Fruit fly (Drosophila melanogaster) whole organism, embryonic: Measurements from ENCODE around the gene dar1.

ENCODE experiments used
- Atf3 ChIP-seq: fragments of 200-800 bp; sonication (Bioruptor generic); optimal IDR thresholded peaks from 3 replicates; lab custom pipeline; 2016; ENCODE audit warnings: missing biosample characterization, missing genetic modification characterization
- B-H2 ChIP-seq: fragments of 200-800 bp; sonication (Bioruptor generic); optimal IDR thresholded peaks from 2 replicates; lab custom pipeline; 2018; ENCODE audit warnings: missing biosample characterization, mild to moderate bottlenecking, missing genetic modification characterization
- Bdp1 ChIP-seq: fragments of 200-800 bp; sonication (Bioruptor generic); optimal IDR thresholded peaks from 3 replicates; lab custom pipeline; 2016; ENCODE audit warnings: missing biosample characterization, missing genetic modification characterization
- Blimp-1 ChIP-seq: fragments of 200-800 bp; sonication (Bioruptor generic); optimal IDR thresholded peaks from 3 replicates; lab custom pipeline; 2018; ENCODE audit warnings: missing biosample characterization, missing genetic modification characterization, mild to moderate bottlenecking, moderate library complexity, missing genetic modification reagents
- BtbVII ChIP-seq: fragments of 200-800 bp; sonication (Bioruptor generic); optimal IDR thresholded peaks from 3 replicates; lab custom pipeline; 2017; ENCODE audit warnings: missing biosample characterization, mild to moderate bottlenecking, missing genetic modification characterization
- CG10654 ChIP-seq: fragments of 200-800 bp; sonication (Bioruptor generic); optimal IDR thresholded peaks from 2 replicates; lab custom pipeline; 2016; ENCODE audit warnings: missing biosample characterization, missing genetic modification characterization
- CG10959 ChIP-seq: fragments of 200-800 bp; sonication (Bioruptor generic); IDR thresholded peaks from 2 replicates; pipeline ENCODE4 v1.3.6; 2022; ENCODE audit warnings: missing biosample characterization, missing genetic modification characterization
- CG12219 ChIP-seq: fragments of 200-800 bp; sonication (Bioruptor generic); optimal IDR thresholded peaks from 3 replicates; lab custom pipeline; 2018; ENCODE audit warnings: missing biosample characterization, mild to moderate bottlenecking, missing genetic modification characterization
- CG13624 ChIP-seq: fragments of 200-800 bp; sonication (Bioruptor generic); optimal IDR thresholded peaks from 2 replicates; lab custom pipeline; 2016; ENCODE audit warnings: missing biosample characterization, missing genetic modification characterization
- CG15601 ChIP-seq: fragments of 200-800 bp; sonication (Bioruptor generic); optimal IDR thresholded peaks from 3 replicates; lab custom pipeline; 2019; ENCODE audit warnings: missing biosample characterization, mild to moderate bottlenecking, missing genetic modification characterization, moderate library complexity
- CG1602 ChIP-seq: fragments of 200-800 bp; sonication (Bioruptor generic); optimal IDR thresholded peaks from 3 replicates; lab custom pipeline; 2016; ENCODE audit warnings: missing biosample characterization, missing genetic modification characterization
- CG18476 ChIP-seq: fragments of 200-800 bp; sonication (Bioruptor generic); optimal IDR thresholded peaks from 2 replicates; lab custom pipeline; 2016; ENCODE audit warnings: missing biosample characterization, mild to moderate bottlenecking, missing genetic modification characterization
- CG30020 ChIP-seq: fragments of 200-800 bp; optimal IDR thresholded peaks from 2 replicates; lab custom pipeline; 2019; ENCODE audit warnings: missing biosample characterization, mild to moderate bottlenecking, missing genetic modification characterization, moderate library complexity
- CG3726 ChIP-seq: fragments of 200-800 bp; sonication (Bioruptor generic); IDR thresholded peaks from 3 replicates; pipeline ENCODE4, ENCODE4 v1.3.6; 2022; ENCODE audit warnings: missing biosample characterization, missing genetic modification characterization
- CG4360 ChIP-seq: fragments of 200-800 bp; sonication (Bioruptor generic); IDR thresholded peaks from 2 replicates; pipeline ENCODE4 v1.3.6; 2022; ENCODE audit warnings: missing biosample characterization, missing genetic modification characterization
- CG6654 ChIP-seq: fragments of 200-800 bp; sonication (Bioruptor generic); optimal IDR thresholded peaks from 2 replicates; lab custom pipeline; 2017; ENCODE audit warnings: missing biosample characterization, mild to moderate bottlenecking, missing genetic modification characterization
- CG7372 ChIP-seq: fragments of 200-800 bp; sonication (Bioruptor generic); IDR thresholded peaks from 2 replicates; pipeline ENCODE4 v1.3.6; 2022; ENCODE audit warnings: missing biosample characterization, missing genetic modification characterization
- CG7786 ChIP-seq: fragments of 200-800 bp; sonication (Bioruptor generic); optimal IDR thresholded peaks from 2 replicates; lab custom pipeline; 2016; ENCODE audit warnings: missing biosample characterization, missing genetic modification characterization
- CG9609 ChIP-seq: fragments of 200-800 bp; sonication (Bioruptor generic); optimal IDR thresholded peaks from 3 replicates; lab custom pipeline; 2016; ENCODE audit warnings: missing biosample characterization, missing genetic modification characterization
- Dip2 ChIP-seq: fragments of 200-800 bp; sonication (Bioruptor generic); IDR thresholded peaks from 2 replicates; pipeline ENCODE4 v1.3.6; 2022; ENCODE audit warnings: missing biosample characterization, missing genetic modification characterization
- Dll ChIP-seq: fragments of 200-800 bp; sonication (Bioruptor generic); IDR thresholded peaks from 4 replicates; pipeline ENCODE4 v1.3.6; 2022; ENCODE audit warnings: missing biosample characterization, missing genetic modification characterization; ENCODE audit not compliant: partially characterized antibody
- Gug ChIP-seq: fragments of 200-800 bp; sonication (Bioruptor generic); IDR thresholded peaks from 4 replicates; pipeline ENCODE4 v1.3.6; 2022; ENCODE audit warnings: missing biosample characterization, missing genetic modification characterization
- HLH4C ChIP-seq: fragments of 200-800 bp; sonication (Bioruptor generic); IDR thresholded peaks from 3 replicates; pipeline ENCODE4 v1.3.6; 2022; ENCODE audit warnings: missing biosample characterization, missing genetic modification characterization; ENCODE audit not compliant: partially characterized antibody
- Hr78 ChIP-seq, 2 experiments: fragments of 200-800 bp in 1 of 2; fragments of >200 bp in 1 of 2; sonication (Bioruptor generic) in 1 of 2; optimal IDR thresholded peaks; 2 replicates each; lab custom pipeline; 2017 to 2019; ENCODE audit warnings: missing biosample characterization in 2 of 2, missing genetic modification characterization in 2 of 2, mild to moderate bottlenecking in 1 of 2, moderate library complexity in 1 of 2
- Oli ChIP-seq: fragments of 200-800 bp; sonication (Bioruptor generic); optimal IDR thresholded peaks from 2 replicates; lab custom pipeline; 2018; ENCODE audit warnings: missing biosample characterization, mild to moderate bottlenecking, missing genetic modification characterization, moderate library complexity
- Scr ChIP-seq: fragments of 200-800 bp; sonication (Bioruptor generic); IDR thresholded peaks from 2 replicates; pipeline ENCODE4 v1.3.6; 2022; ENCODE audit warnings: missing biosample characterization, missing genetic modification characterization; ENCODE audit not compliant: partially characterized antibody
- Sox102F ChIP-seq: fragments of 200-800 bp; sonication (Bioruptor generic); optimal IDR thresholded peaks from 2 replicates; lab custom pipeline; 2018; ENCODE audit warnings: missing biosample characterization, mild to moderate bottlenecking, missing genetic modification characterization, moderate library complexity
- abd-A ChIP-seq: fragments of 200-800 bp; sonication (Bioruptor generic); optimal IDR thresholded peaks from 3 replicates; lab custom pipeline; 2019; ENCODE audit warnings: missing biosample characterization, mild to moderate bottlenecking, missing genetic modification characterization, moderate library complexity
- aop ChIP-seq: fragments of 200-800 bp; sonication (Bioruptor generic); IDR thresholded peaks from 2 replicates; pipeline ENCODE4 v1.3.6; 2022; ENCODE audit warnings: missing biosample characterization, missing genetic modification characterization
- ase ChIP-seq: fragments of 200-800 bp; sonication (Bioruptor generic); IDR thresholded peaks from 3 replicates; pipeline ENCODE4 v1.3.6; 2022; ENCODE audit warnings: missing biosample characterization, missing genetic modification characterization
- bsh ChIP-seq, 2 experiments: fragments of 200-800 bp; sonication (Bioruptor generic); optimal IDR thresholded peaks; 2 replicates each; lab custom pipeline; 2017 to 2018; ENCODE audit warnings: mild to moderate bottlenecking in 2 of 2, missing biosample characterization in 2 of 2, missing genetic modification characterization in 2 of 2, moderate library complexity in 1 of 2
- chm ChIP-seq: fragments of 200-800 bp; sonication (Bioruptor generic); IDR thresholded peaks from 2 replicates; pipeline ENCODE4 v1.3.6; 2022; ENCODE audit warnings: missing biosample characterization, missing genetic modification characterization
- crol ChIP-seq: fragments of 200-800 bp; sonication (Bioruptor generic); IDR thresholded peaks from 2 replicates; pipeline ENCODE4 v1.3.6; 2022; ENCODE audit warnings: missing biosample characterization, missing genetic modification characterization
- dan ChIP-seq: fragments of 200-800 bp; sonication (Bioruptor generic); IDR thresholded peaks from 2 replicates; pipeline ENCODE4 v1.3.6; 2022; ENCODE audit warnings: missing biosample characterization, missing genetic modification characterization
- dmrt99B ChIP-seq: fragments of 200-800 bp; sonication (Bioruptor generic); optimal IDR thresholded peaks from 2 replicates; lab custom pipeline; 2018; ENCODE audit warnings: missing biosample characterization, mild to moderate bottlenecking, missing genetic modification characterization, moderate library complexity
- gsb-n ChIP-seq: fragments of 200-800 bp; sonication (Bioruptor generic); optimal IDR thresholded peaks from 3 replicates; lab custom pipeline; 2018; ENCODE audit warnings: missing biosample characterization, mild to moderate bottlenecking, missing genetic modification characterization
- hb ChIP-seq: fragments of 200-800 bp; sonication (Bioruptor generic); IDR thresholded peaks from 3 replicates; pipeline ENCODE4 v1.3.6; 2022; ENCODE audit warnings: missing biosample characterization, missing genetic modification characterization; ENCODE audit not compliant: partially characterized antibody
- hkb ChIP-seq, 2 experiments: fragments of 200-800 bp in 1 of 2; fragments of >200 bp in 1 of 2; sonication (Bioruptor generic) in 1 of 2; IDR thresholded peaks in 1 of 2; optimal IDR thresholded peaks in 1 of 2; 2 replicates each; pipeline versions ENCODE4 v1.3.6 to Lab custom; 2017 to 2022; ENCODE audit warnings: missing biosample characterization in 1 of 2, missing genetic modification characterization in 1 of 2
- jing ChIP-seq: fragments of 200-800 bp; sonication (Bioruptor generic); optimal IDR thresholded peaks from 2 replicates; lab custom pipeline; 2018; ENCODE audit warnings: missing biosample characterization, mild to moderate bottlenecking, missing genetic modification characterization
- jumu ChIP-seq: fragments of 200-800 bp; sonication (Bioruptor generic); optimal IDR thresholded peaks from 3 replicates; lab custom pipeline; 2016; ENCODE audit warnings: missing biosample characterization, missing genetic modification characterization
- knrl ChIP-seq: fragments of 200-800 bp; sonication (Bioruptor generic); IDR thresholded peaks from 3 replicates; pipeline ENCODE4 v1.3.6; 2022; ENCODE audit warnings: missing biosample characterization, missing genetic modification characterization; ENCODE audit not compliant: partially characterized antibody
- nmo ChIP-seq: fragments of 200-800 bp; sonication (Bioruptor generic); optimal IDR thresholded peaks from 2 replicates; lab custom pipeline; 2018; ENCODE audit warnings: missing biosample characterization, mild to moderate bottlenecking, missing genetic modification characterization, moderate library complexity
- pnt ChIP-seq: fragments of 200-800 bp; sonication (Bioruptor generic); optimal IDR thresholded peaks from 3 replicates; lab custom pipeline; 2016; ENCODE audit warnings: missing biosample characterization, missing genetic modification characterization
- repo ChIP-seq: fragments of 200-800 bp; sonication (Bioruptor generic); optimal IDR thresholded peaks from 2 replicates; lab custom pipeline; 2016; ENCODE audit warnings: missing biosample characterization, missing genetic modification characterization
- slp2 ChIP-seq: fragments of 200-800 bp; sonication (Bioruptor generic); optimal IDR thresholded peaks from 2 replicates; lab custom pipeline; 2016; ENCODE audit warnings: missing biosample characterization, missing genetic modification characterization
- sna ChIP-seq: fragments of 200-800 bp; sonication (Bioruptor generic); IDR thresholded peaks from 2 replicates; pipeline ENCODE4 v1.3.6; 2022; ENCODE audit warnings: missing biosample characterization, missing genetic modification characterization; ENCODE audit not compliant: partially characterized antibody
- so ChIP-seq: fragments of 200-800 bp; sonication (Bioruptor generic); IDR thresholded peaks from 3 replicates; pipeline ENCODE4 v1.3.6; 2022; ENCODE audit warnings: missing biosample characterization, missing genetic modification characterization
- zf30C ChIP-seq: fragments of 200-800 bp; sonication (Bioruptor generic); optimal IDR thresholded peaks from 3 replicates; lab custom pipeline; 2018; ENCODE audit warnings: missing biosample characterization, mild to moderate bottlenecking, missing genetic modification characterization

dar1 gene

dm6 chr3L:3638587-3639312 is 12.6 kb downstream of the dar1 start (continued):
- TF ChIP-seq knrl (GFP tag; lab: Robert Waterston, UW) (no peak), aop (GFP tag; lab: Robert Waterston, UW) (no peak; the same call in 1 of the 2 replicates), CG7786 (GFP tag; lab: Kevin White, UChicago) (peak; percentile 37), Atf3 (GFP tag; lab: Kevin White, UChicago) (peak; percentile 62), CG18476 (GFP tag; lab: Kevin White, UChicago) (peak; percentile 55), jumu (peak; percentile 39), Dip2 (GFP tag; lab: Robert Waterston, UW) (no peak), Scr (GFP tag; lab: Robert Waterston, UW) (no peak), Hr78 (GFP tag; optimal IDR thresholded peaks at IDR 0.05; lab: Kevin White, UChicago) (peak in 1 of 2 experiments; percentile 52), CG30020 (tag; lab: Kevin White, UChicago) (peak; percentile 37), Oli (tag; lab: Kevin White, UChicago) (peak; percentile 86), abd-A (tag; lab: Kevin White, UChicago) (peak; percentile 10), slp2 (GFP tag; lab: Kevin White, UChicago) (peak; percentile 38), CG15601 (tag; lab: Kevin White, UChicago) (peak; percentile 83), CG3726 (GFP tag; lab: Robert Waterston, UW) (0 out of 3 replicates have a peak, but pooled peaks have one; percentile 44), gsb-n (tag; lab: Kevin White, UChicago) (peak; percentile 90), pnt (GFP tag; lab: Kevin White, UChicago) (peak; percentile 71), hb (GFP tag; lab: Robert Waterston, UW) (no peak), Sox102F (GFP tag; lab: Kevin White, UChicago) (peak; percentile 85), sna (GFP tag; lab: Robert Waterston, UW) (no peak), CG10654 (GFP tag; lab: Kevin White, UChicago) (peak; percentile 31), CG10959 (GFP tag; lab: Robert Waterston, UW) (peak; percentile 68), CG4360 (GFP tag; lab: Robert Waterston, UW) (peak; percentile 53; the same call in 1 of the 2 replicates), so (GFP tag; lab: Robert Waterston, UW) (peak; percentile 60; the same call in 1 of the 3 replicates), jing (GFP tag; lab: Kevin White, UChicago) (peak; percentile 56), dmrt99B (tag; lab: Kevin White, UChicago) (peak; percentile 89), CG6654 (GFP tag; lab: Kevin White, UChicago) (no peak), repo (peak; percentile 16), CG1602 (GFP tag; lab: Kevin White, UChicago) (peak; percentile 79), bsh (GFP tag; optimal IDR thresholded peaks at IDR 0.05; lab: Kevin White, UChicago) (peak; percentile 5 to 90), Gug (GFP tag; lab: Robert Waterston, UW) (peak; percentile 41; the same call in 2 of the 4 replicates), Blimp-1 (peak; percentile 74), zf30C (GFP tag; lab: Kevin White, UChicago) (peak; percentile 85), hkb (optimal IDR thresholded peaks at IDR 0.05; lab: Kevin White, UChicago) (no peak), hkb (GFP tag; IDR thresholded peaks at IDR 0.05; lab: Robert Waterston, UW) (peak; percentile 73), CG13624 (no peak), BtbVII (GFP tag; lab: Kevin White, UChicago) (no peak), Bdp1 (GFP tag; lab: Kevin White, UChicago) (no peak), CG12219 (GFP tag; lab: Kevin White, UChicago) (peak; percentile 54), dan (GFP tag; lab: Robert Waterston, UW) (peak; percentile 66; the same call in 1 of the 2 replicates), CG7372 (GFP tag; lab: Robert Waterston, UW) (no peak), chm (GFP tag; lab: Robert Waterston, UW) (peak; percentile 84), CG9609 (GFP tag; lab: Kevin White, UChicago) (no peak), crol (GFP tag; lab: Robert Waterston, UW) (no peak), nmo (GFP tag; lab: Kevin White, UChicago) (peak; percentile 90), ase (peak; percentile 57; the same call in 1 of the 3 replicates), B-H2 (GFP tag; lab: Kevin White, UChicago) (no peak), Dll (GFP tag; lab: Robert Waterston, UW) (no peak), HLH4C (GFP tag; lab: Robert Waterston, UW) (no peak)
